Fruit fly (Drosophila melanogaster): ENCODE results near the gene Vps52.

Gene Vps52

dm6 chr2L:5523848-5524473 lies at the start of gene Vps52, which contains the start of gene Elp4:
Vps52 (minus strand) TSS chr2L:5523898.
Elp4 (plus strand) TSS chr2L:5524139.
- peak; percentile 51 for TF ChIP-seq CG17801 (GFP tag; optimal IDR thresholded peaks at IDR 0.05; ENCODE audit: partially characterized antibody)

- TF ChIP-seq CG17801 (GFP tag; optimal IDR thresholded peaks at IDR 0.05; ENCODE audit: partially characterized antibody), result no peak
These were observed 45.8 kb upstream of the Vps52 start for dm6 chr2L:5569503-5569902.

dm6 chr2L:5567103-5567502 lies 43.4 kb upstream of the Vps52 start:
- no peak for TF ChIP-seq CG17801 (GFP tag; optimal IDR thresholded peaks at IDR 0.05; ENCODE audit: partially characterized antibody)

dm6 chr2L:5558809-5559392 lies 35.2 kb upstream of the Vps52 start, which contains the start of gene GluRIIB:
GluRIIB (plus strand) TSS chr2L:5559342.
- TF ChIP-seq CG17801 (GFP tag; optimal IDR thresholded peaks at IDR 0.05; ENCODE audit: partially characterized antibody), result no peak

- TF ChIP-seq CG17801 (GFP tag; optimal IDR thresholded peaks at IDR 0.05; ENCODE audit: partially characterized antibody), result no peak
These were observed 31.1 kb upstream of the Vps52 start, which contains the start of gene GluRIIA for dm6 chr2L:5554818-5555217. GluRIIA (plus strand) TSS chr2L:5555072.

- no peak for TF ChIP-seq CG17801 (GFP tag; optimal IDR thresholded peaks at IDR 0.05; ENCODE audit: partially characterized antibody)
These were observed 30.1 kb upstream of the Vps52 start, which contains the start of the genes CG14013 and CG14017 for dm6 chr2L:5553750-5554149. CG14013 (minus strand) TSS chr2L:5553850. CG14017 (plus strand) TSS chr2L:5553897.

dm6 chr2L:5551538-5551937 lies 27.8 kb upstream of the Vps52 start, which contains the start of gene CG18269:
CG18269 (plus strand) TSS chr2L:5551838.
- no peak for TF ChIP-seq CG17801 (GFP tag; optimal IDR thresholded peaks at IDR 0.05; ENCODE audit: partially characterized antibody)

dm6 chr2L:5550735-5551134 lies 27.0 kb upstream of the Vps52 start, which contains the start of gene CG14014:
CG14014 (minus strand) TSS chr2L:5550835.
- TF ChIP-seq CG17801 (GFP tag; optimal IDR thresholded peaks at IDR 0.05; ENCODE audit: partially characterized antibody), result no peak

- TF ChIP-seq CG17801 (GFP tag; optimal IDR thresholded peaks at IDR 0.05; ENCODE audit: partially characterized antibody), result peak; percentile 37
These were observed 23.6 kb upstream of the Vps52 start for dm6 chr2L:5547288-5547777.

- TF ChIP-seq CG17801 (GFP tag; optimal IDR thresholded peaks at IDR 0.05; ENCODE audit: partially characterized antibody), result peak; percentile 53
These were observed 23.0 kb upstream of the Vps52 start, which contains the start of gene Oscillin for dm6 chr2L:5546518-5547287. Oscillin (plus strand) TSS chr2L:5547086.

dm6 chr2L:5546207-5546517 lies 22.5 kb upstream of the Vps52 start:
- TF ChIP-seq CG17801 (GFP tag; optimal IDR thresholded peaks at IDR 0.05; ENCODE audit: partially characterized antibody), result no peak

dm6 chr2L:5542944-5543515 lies 19.3 kb upstream of the Vps52 start:
- peak; percentile 20 for TF ChIP-seq CG17801 (GFP tag; optimal IDR thresholded peaks at IDR 0.05; ENCODE audit: partially characterized antibody)

- TF ChIP-seq CG17801 (GFP tag; optimal IDR thresholded peaks at IDR 0.05; ENCODE audit: partially characterized antibody), result no peak
These were observed 18.4 kb upstream of the Vps52 start, which contains the start of the genes Hel25E and Lam for dm6 chr2L:5541935-5542685. Hel25E (minus strand) TSS chr2L:5542314. Lam (plus strand) TSS chr2L:5542480.

- no peak for TF ChIP-seq CG17801 (GFP tag; optimal IDR thresholded peaks at IDR 0.05; ENCODE audit: partially characterized antibody)
These were observed 15.3 kb upstream of the Vps52 start, which contains the start of gene CG14015 for dm6 chr2L:5539034-5539433. CG14015 (minus strand) TSS chr2L:5539196.
